Worm (Caenorhabditis elegans) whole organism, mixed stage, embryonic: ENCODE measurements around the gene ell-1.

ENCODE experiments used
- nhr-237 ChIP-seq: fragments of 150-350 bp; optimal IDR thresholded peaks from 2 replicates; lab custom pipeline; 2014; ENCODE audit warnings: missing biosample characterization, missing genetic modification characterization
- snpc-4 ChIP-seq: fragments of 150-350 bp; optimal IDR thresholded peaks from 2 replicates; lab custom pipeline; 2014; ENCODE audit warnings: missing biosample characterization, missing genetic modification characterization
- ztf-11 ChIP-seq: fragments of 150-350 bp; optimal IDR thresholded peaks from 2 replicates; lab custom pipeline; 2014; ENCODE audit warnings: missing biosample characterization, missing genetic modification characterization

- TF ChIP-seq nhr-237 (tag; lab: Kevin White, UChicago): no peak
- TF ChIP-seq ztf-11 (tag; lab: Kevin White, UChicago): no peak
- TF ChIP-seq snpc-4 (tag; lab: Kevin White, UChicago): no peak
Observed at ce11 chrIV:4410526-4410925, 16.3 kb downstream of the ell-1 start.
